Fruit fly (Drosophila melanogaster): ENCODE measurements around the gene CG14551.

The CG14551 gene

DNA sequence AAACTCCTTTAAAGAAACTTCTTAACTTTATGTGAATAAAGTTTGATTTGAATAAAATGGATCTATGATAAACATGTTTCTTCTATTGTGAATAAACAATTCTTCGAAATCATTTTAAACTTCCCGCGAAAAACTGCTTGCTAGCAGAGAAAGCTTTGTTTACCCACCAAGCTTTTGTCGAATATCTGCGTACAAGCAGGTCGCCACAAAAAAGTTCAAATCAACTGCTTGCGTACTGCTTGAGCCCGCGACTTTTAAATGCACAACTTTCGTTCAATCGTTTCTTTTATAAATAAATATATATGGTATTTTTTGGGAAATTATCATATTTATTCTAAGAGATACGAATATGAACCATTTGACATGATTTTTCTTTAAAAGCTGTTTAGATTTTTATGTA is 40.6 kb upstream of the CG14551 start (continued):
- TF ChIP-seq CG11504 (tag; optimal IDR thresholded peaks at IDR 0.05) (peak; percentile 65), fd102C (GFP tag; optimal IDR thresholded peaks at IDR 0.05) (no peak), CG14441 (GFP tag; IDR thresholded peaks at IDR 0.05) (no peak), Dll (GFP tag; IDR thresholded peaks at IDR 0.05; ENCODE audit: partially characterized antibody) (no peak), slp2 (GFP tag; optimal IDR thresholded peaks at IDR 0.05) (no peak), CG9609 (GFP tag; optimal IDR thresholded peaks at IDR 0.05) (no peak), CG1602 (GFP tag; optimal IDR thresholded peaks at IDR 0.05) (no peak), tin (GFP tag; optimal IDR thresholded peaks at IDR 0.05) (no peak), Adf1 (GFP tag; IDR thresholded peaks at IDR 0.05) (peak; percentile 68), CG17328 (GFP tag; IDR thresholded peaks at IDR 0.05) (no peak), Ets65A (GFP tag) (no peak), CG11695 (GFP tag; IDR thresholded peaks at IDR 0.05) (no peak), toy (GFP tag; IDR thresholded peaks at IDR 0.05) (no peak), D (optimal IDR thresholded peaks at IDR 0.05) (no peak), D (GFP tag; optimal IDR thresholded peaks at IDR 0.05) (no peak), CG2129 (GFP tag; IDR thresholded peaks at IDR 0.05; ENCODE audit: partially characterized antibody) (no peak), wor (GFP tag; IDR thresholded peaks at IDR 0.05) (no peak), CG1233 (GFP tag; optimal IDR thresholded peaks at IDR 0.05) (no peak), sc (optimal IDR thresholded peaks at IDR 0.05) (no peak), sc (GFP tag; optimal IDR thresholded peaks at IDR 0.05) (no peak), HLH3B (GFP tag; IDR thresholded peaks at IDR 0.05) (no peak), stwl (tag; optimal IDR thresholded peaks at IDR 0.05) (no peak), pb (GFP tag; optimal IDR thresholded peaks at IDR 0.05) (no peak), CoRest (tag; optimal IDR thresholded peaks at IDR 0.05) (peak; percentile 35), wdn (GFP tag; IDR thresholded peaks at IDR 0.05) (no peak), ttk (GFP tag; IDR thresholded peaks at IDR 0.05) (no peak), Fer3 (tag; optimal IDR thresholded peaks at IDR 0.05) (no peak), dmrt99B (tag; optimal IDR thresholded peaks at IDR 0.05) (no peak), CG32767 (GFP tag; IDR thresholded peaks at IDR 0.05) (no peak), scrt (GFP tag; optimal IDR thresholded peaks at IDR 0.05) (no peak), p53 (GFP tag; optimal IDR thresholded peaks at IDR 0.05) (no peak), insv (GFP tag; optimal IDR thresholded peaks at IDR 0.05) (no peak), CG12155 (GFP tag; optimal IDR thresholded peaks at IDR 0.05) (no peak), Gug (GFP tag; IDR thresholded peaks at IDR 0.05) (no peak), crp (GFP tag; optimal IDR thresholded peaks at IDR 0.05) (no peak), zfh1 (GFP tag; IDR thresholded peaks at IDR 0.05) (no peak), CG11247 (GFP tag; IDR thresholded peaks at IDR 0.05) (no peak), slbo (GFP tag; IDR thresholded peaks at IDR 0.05) (no peak), CG2199 (GFP tag; IDR thresholded peaks at IDR 0.05) (no peak), crol (GFP tag; IDR thresholded peaks at IDR 0.05) (no peak), CG10147 (GFP tag; optimal IDR thresholded peaks at IDR 0.05) (no peak), pzg (GFP tag; optimal IDR thresholded peaks at IDR 0.05) (peak; percentile 46), gfzf (GFP tag; optimal IDR thresholded peaks at IDR 0.05) (peak; percentile 3), CG2712 (tag; optimal IDR thresholded peaks at IDR 0.05) (peak; percentile 57), CG15073 (GFP tag; optimal IDR thresholded peaks at IDR 0.05) (no peak), CG10321 (GFP tag; IDR thresholded peaks at IDR 0.05) (no peak), CTCF (GFP tag; optimal IDR thresholded peaks at IDR 0.05) (peak; percentile 48), CG14050 (GFP tag; IDR thresholded peaks at IDR 0.05) (no peak), repo (GFP tag; optimal IDR thresholded peaks at IDR 0.05) (no peak), CG12391 (tag; optimal IDR thresholded peaks at IDR 0.05) (no peak), fu2 (GFP tag; optimal IDR thresholded peaks at IDR 0.05) (no peak), pnt (GFP tag; optimal IDR thresholded peaks at IDR 0.05) (no peak), CG6254 (GFP tag; optimal IDR thresholded peaks at IDR 0.05) (no peak), Ravus (GFP tag; IDR thresholded peaks at IDR 0.05) (no peak)

Data from whole organism, embryonic.